Worm (Caenorhabditis elegans) whole organism, L3 larva: Measurements from ENCODE around the gene clec-203.

ENCODE experiments used
- R02D3.7 ChIP-seq: fragments of 150-350 bp; optimal IDR thresholded peaks from 2 replicates; lab custom pipeline; 2014; ENCODE audit warnings: missing biosample characterization, missing genetic modification characterization
- aly-2 ChIP-seq: fragments of 150-350 bp; optimal IDR thresholded peaks from 2 replicates; lab custom pipeline; 2014; ENCODE audit warnings: missing biosample characterization, missing genetic modification characterization
- ama-1 ChIP-seq: fragments of 150-350 bp; optimal IDR thresholded peaks from 2 replicates; lab custom pipeline; 2018
- ceh-16 ChIP-seq: sonication (generic microtip); optimal IDR thresholded peaks from 2 replicates; lab custom pipeline; 2017; ENCODE audit warnings: missing biosample characterization, missing genetic modification characterization
- ceh-28 ChIP-seq: fragments of 150-350 bp; optimal IDR thresholded peaks from 2 replicates; lab custom pipeline; 2014; ENCODE audit warnings: missing biosample characterization, missing genetic modification reagents, missing genetic modification characterization
- ceh-82 ChIP-seq: fragments of 150-350 bp; optimal IDR thresholded peaks from 2 replicates; lab custom pipeline; 2014; ENCODE audit warnings: missing biosample characterization, missing genetic modification characterization
- ceh-9 ChIP-seq: sonication (generic microtip); optimal IDR thresholded peaks from 2 replicates; lab custom pipeline; 2018; ENCODE audit warnings: missing biosample characterization, missing genetic modification characterization
- daf-12 ChIP-seq: fragments of 150-350 bp; optimal IDR thresholded peaks from 2 replicates; lab custom pipeline; 2014; ENCODE audit warnings: missing biosample characterization, missing genetic modification reagents, missing genetic modification characterization
- egl-27 ChIP-seq: sonication (generic microtip); optimal IDR thresholded peaks from 4 replicates; lab custom pipeline; 2017; ENCODE audit warnings: missing biosample characterization, missing genetic modification reagents, missing genetic modification characterization
- egl-5 ChIP-seq: fragments of 150-350 bp; optimal IDR thresholded peaks from 2 replicates; lab custom pipeline; 2017; ENCODE audit warnings: missing biosample characterization, missing genetic modification reagents, missing genetic modification characterization, inconsistent platforms
- elt-1 ChIP-seq: fragments of 150-350 bp; optimal IDR thresholded peaks from 2 replicates; lab custom pipeline; 2014; ENCODE audit warnings: missing biosample characterization, missing genetic modification characterization
- elt-2 ChIP-seq: sonication (generic microtip); optimal IDR thresholded peaks from 2 replicates; lab custom pipeline; 2016; ENCODE audit warnings: missing genetic modification reagents, mild to moderate bottlenecking, missing genetic modification characterization, missing compliant biosample characterization
- eor-1 ChIP-seq, 2 experiments: fragments of 150-350 bp; optimal IDR thresholded peaks; 2 replicates each; lab custom pipeline; 2014 to 2018; ENCODE audit warnings: missing biosample characterization in 2 of 2, missing genetic modification characterization in 2 of 2
- fkh-10 ChIP-seq: sonication (generic microtip); optimal IDR thresholded peaks from 2 replicates; lab custom pipeline; 2017; ENCODE audit warnings: missing biosample characterization, missing genetic modification reagents, missing genetic modification characterization
- fkh-2 ChIP-seq: fragments of 150-350 bp; optimal IDR thresholded peaks from 2 replicates; lab custom pipeline; 2014; ENCODE audit warnings: missing biosample characterization, missing genetic modification reagents, missing genetic modification characterization
- fos-1 ChIP-seq: fragments of 150-350 bp; optimal IDR thresholded peaks from 2 replicates; lab custom pipeline; 2014; ENCODE audit warnings: missing biosample characterization, missing genetic modification characterization
- jun-1 ChIP-seq: fragments of 150-350 bp; optimal IDR thresholded peaks from 2 replicates; lab custom pipeline; 2014; ENCODE audit warnings: missing biosample characterization, missing genetic modification reagents, missing genetic modification characterization
- lin-15B ChIP-seq: fragments of 150-350 bp; optimal IDR thresholded peaks from 2 replicates; lab custom pipeline; 2014; ENCODE audit warnings: missing biosample characterization, missing genetic modification characterization
- lsy-12 ChIP-seq: sonication (generic microtip); optimal IDR thresholded peaks from 2 replicates; lab custom pipeline; 2016; ENCODE audit warnings: mild to moderate bottlenecking, missing genetic modification characterization, missing compliant biosample characterization
- mdl-1 ChIP-seq: fragments of 150-350 bp; optimal IDR thresholded peaks from 2 replicates; lab custom pipeline; 2014; ENCODE audit warnings: missing biosample characterization, missing genetic modification characterization
- mml-1 ChIP-seq: fragments of 150-350 bp; sonication (generic microtip); optimal IDR thresholded peaks from 3 replicates; lab custom pipeline; 2014; ENCODE audit warnings: missing biosample characterization, missing genetic modification characterization
- nfya-1 ChIP-seq: sonication (generic microtip); optimal IDR thresholded peaks from 2 replicates; lab custom pipeline; 2017; ENCODE audit warnings: missing genetic modification characterization, mild to moderate bottlenecking, missing compliant biosample characterization, antibody characterized with exemption, moderate library complexity; ENCODE audit not compliant: insufficient read depth
- nhr-11 ChIP-seq: fragments of 150-350 bp; optimal IDR thresholded peaks from 2 replicates; lab custom pipeline; 2014; ENCODE audit warnings: missing biosample characterization, missing genetic modification characterization
- nhr-23 ChIP-seq: fragments of 150-350 bp; optimal IDR thresholded peaks from 2 replicates; lab custom pipeline; 2014; ENCODE audit warnings: missing biosample characterization, missing genetic modification reagents, missing genetic modification characterization
- nhr-25 ChIP-seq: sonication (generic microtip); optimal IDR thresholded peaks from 2 replicates; lab custom pipeline; 2017; ENCODE audit warnings: missing biosample characterization, missing genetic modification characterization
- nhr-77 ChIP-seq: fragments of 150-350 bp; optimal IDR thresholded peaks from 2 replicates; lab custom pipeline; 2014; ENCODE audit warnings: missing biosample characterization, missing genetic modification characterization
- pha-4 ChIP-seq: fragments of 150-350 bp; optimal IDR thresholded peaks from 2 replicates; lab custom pipeline; 2014; ENCODE audit warnings: missing biosample characterization, missing genetic modification reagents, missing genetic modification characterization
- pqm-1 ChIP-seq: fragments of 150-350 bp; optimal IDR thresholded peaks from 2 replicates; lab custom pipeline; 2017; ENCODE audit warnings: missing biosample characterization, missing genetic modification characterization, inconsistent platforms
- sea-2 ChIP-seq: fragments of 150-350 bp; sonication (generic microtip); optimal IDR thresholded peaks from 4 replicates; lab custom pipeline; 2014; ENCODE audit warnings: missing biosample characterization, missing genetic modification reagents, missing genetic modification characterization
- skn-1 ChIP-seq: fragments of 150-350 bp; optimal IDR thresholded peaks from 2 replicates; lab custom pipeline; 2014; ENCODE audit warnings: missing biosample characterization, missing genetic modification characterization
- snpc-4 ChIP-seq: fragments of 150-350 bp; optimal IDR thresholded peaks from 2 replicates; lab custom pipeline; 2014; ENCODE audit warnings: missing biosample characterization, missing genetic modification characterization
- tbx-2 ChIP-seq: sonication (generic microtip); optimal IDR thresholded peaks from 2 replicates; lab custom pipeline; 2016; ENCODE audit warnings: mild to moderate bottlenecking, missing genetic modification characterization, missing compliant biosample characterization
- unc-39 ChIP-seq: sonication (generic microtip); optimal IDR thresholded peaks from 4 replicates; lab custom pipeline; 2017; ENCODE audit warnings: missing biosample characterization, missing genetic modification characterization
- unc-62 ChIP-seq: fragments of 150-350 bp; sonication (generic microtip); optimal IDR thresholded peaks from 4 replicates; lab custom pipeline; 2014; ENCODE audit warnings: missing biosample characterization, missing genetic modification reagents, missing genetic modification characterization
- zag-1 ChIP-seq: fragments of 150-350 bp; optimal IDR thresholded peaks from 2 replicates; lab custom pipeline; 2014; ENCODE audit warnings: missing biosample characterization, missing genetic modification characterization
- ztf-11 ChIP-seq: fragments of 150-350 bp; optimal IDR thresholded peaks from 2 replicates; lab custom pipeline; 2014; ENCODE audit warnings: missing biosample characterization, missing genetic modification characterization
- ztf-4 ChIP-seq: fragments of 150-350 bp; optimal IDR thresholded peaks from 2 replicates; lab custom pipeline; 2014; ENCODE audit warnings: missing biosample characterization, missing genetic modification characterization

Gene clec-203

DNA sequence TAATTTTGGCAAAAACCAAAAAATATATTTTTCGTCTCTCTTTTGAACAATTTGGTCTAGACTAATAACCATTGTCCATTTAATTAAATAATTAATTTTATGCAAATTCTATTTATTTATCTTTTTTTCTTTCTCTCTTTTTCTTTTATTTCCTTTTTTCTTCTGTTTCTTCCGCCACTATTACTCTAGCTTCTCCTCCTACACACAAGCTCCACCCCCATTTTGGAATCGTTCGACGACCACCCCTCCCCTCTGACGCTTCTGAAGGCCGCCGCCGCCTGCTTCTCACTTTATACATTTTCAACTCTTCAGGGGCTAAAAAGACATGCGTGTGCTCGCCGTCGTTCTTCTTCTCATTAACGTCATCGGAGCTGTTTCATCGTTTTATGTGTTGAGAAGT, 13.1 kb upstream of the clec-203 start, which contains the start of gene K10C9.1:
K10C9.1 (plus strand) TSS at position 301 of the 400 bp plus-strand sequence.
- no peak for TF ChIP-seq snpc-4 (tag; lab: Kevin White, UChicago)
- TF ChIP-seq mdl-1 = no peak
- no peak for TF ChIP-seq sea-2
- TF ChIP-seq ceh-28 (tag; lab: Kevin White, UChicago) = no peak
- no peak for TF ChIP-seq ceh-9
- no peak for TF ChIP-seq ztf-4 (tag; lab: Kevin White, UChicago)
- no peak for TF ChIP-seq skn-1 (tag; lab: Kevin White, UChicago)
- no peak for TF ChIP-seq ceh-16
- TF ChIP-seq unc-62 (GFP tag; lab: Kevin White, UChicago) = no peak
- no peak for TF ChIP-seq egl-5 (tag; lab: Kevin White, UChicago)
- TF ChIP-seq ama-1 (lab: Kevin White, UChicago) = no peak
- TF ChIP-seq elt-1 = no peak
- no peak for TF ChIP-seq fkh-2
- no peak for TF ChIP-seq tbx-2 (tag; lab: Kevin White, UChicago)
- TF ChIP-seq elt-2 (tag; lab: Kevin White, UChicago) = no peak

- TF ChIP-seq egl-27 = no peak
- no peak for TF ChIP-seq unc-62 (GFP tag; lab: Kevin White, UChicago)
- TF ChIP-seq pha-4 (tag; lab: Kevin White, UChicago) = no peak
- TF ChIP-seq mml-1 (tag; lab: Kevin White, UChicago) = no peak
- no peak for TF ChIP-seq skn-1 (tag; lab: Kevin White, UChicago)
- TF ChIP-seq egl-5 (tag; lab: Kevin White, UChicago) = no peak
- TF ChIP-seq lin-15B (tag; lab: Kevin White, UChicago) = no peak
- no peak for TF ChIP-seq ceh-9
- no peak for TF ChIP-seq ceh-16
- no peak for TF ChIP-seq R02D3.7 (tag; lab: Kevin White, UChicago)
- no peak for TF ChIP-seq fkh-10 (GFP tag; lab: Kevin White, UChicago)
- no peak for TF ChIP-seq ztf-11 (tag; lab: Kevin White, UChicago)
- no peak for TF ChIP-seq nhr-11 (tag; lab: Kevin White, UChicago)
- no peak for TF ChIP-seq fos-1 (tag; lab: Kevin White, UChicago)
- TF ChIP-seq ceh-82 (tag; lab: Kevin White, UChicago) = no peak
- no peak for TF ChIP-seq nhr-25 (tag; lab: Kevin White, UChicago)
- TF ChIP-seq eor-1 (tag; optimal IDR thresholded peaks at IDR 0.05; lab: Kevin White, UChicago) = no peak
- no peak for TF ChIP-seq aly-2 (tag; lab: Kevin White, UChicago)
- no peak for TF ChIP-seq pqm-1
- TF ChIP-seq jun-1 (tag; lab: Kevin White, UChicago) = no peak
Observed at ce11 chrV:1084016-1084415, 4.1 kb upstream of the clec-203 start, which contains the start of gene Y50D4B.6. TSS of gene Y50D4B.6 (plus strand) at chrV:1084316.

- TF ChIP-seq nhr-23 (no peak), R02D3.7 (tag; lab: Kevin White, UChicago) (no peak), ceh-16 (no peak), nfya-1 (no peak), ceh-82 (tag; lab: Kevin White, UChicago) (no peak), elt-2 (tag; lab: Kevin White, UChicago) (no peak), elt-1 (no peak), zag-1 (tag; lab: Kevin White, UChicago) (no peak), mdl-1 (no peak), ama-1 (lab: Kevin White, UChicago) (no peak), unc-39 (tag; lab: Kevin White, UChicago) (no peak), egl-5 (tag; lab: Kevin White, UChicago) (no peak), daf-12 (tag; lab: Kevin White, UChicago) (no peak), nhr-11 (tag; lab: Kevin White, UChicago) (no peak), nhr-77 (no peak), pqm-1 (no peak), nhr-25 (tag; lab: Kevin White, UChicago) (no peak), pha-4 (tag; lab: Kevin White, UChicago) (no peak), eor-1 (tag; optimal IDR thresholded peaks at IDR 0.05; lab: Kevin White, UChicago) (no peak), fos-1 (tag; lab: Kevin White, UChicago) (no peak)
Observed at ce11 chrV:1092359-1092758, 4.3 kb downstream of the clec-203 start, which contains the start of gene Y50D4B.4. TSS of gene Y50D4B.4 (plus strand) at chrV:1092659.

DNA sequence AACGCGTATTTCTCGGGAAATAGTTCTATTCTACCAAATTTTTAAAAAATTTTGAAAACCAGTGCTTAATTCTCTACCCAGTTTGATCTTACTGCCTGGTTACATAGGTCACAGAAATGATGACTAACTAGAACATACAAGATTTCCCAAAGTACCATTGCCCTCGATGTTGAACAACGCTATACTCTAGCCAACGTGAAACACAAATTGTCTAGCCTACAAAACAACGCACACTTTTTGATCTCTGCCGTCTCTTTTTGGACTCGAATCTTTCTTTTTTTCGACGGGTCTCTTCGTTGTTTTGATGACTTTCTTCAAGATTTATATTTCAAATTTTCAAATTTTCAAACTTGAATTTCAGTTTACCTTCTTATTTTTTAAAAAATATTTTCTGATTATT, 12.2 kb downstream of the clec-203 start, which contains the start of gene Y50D4B.2:
Y50D4B.2 (plus strand) TSS at position 301 of the 400 bp plus-strand sequence.
- TF ChIP-seq daf-12 (tag; lab: Kevin White, UChicago) = no peak
- no peak for TF ChIP-seq ama-1 (lab: Kevin White, UChicago)
- no peak for TF ChIP-seq lsy-12 (tag; lab: Kevin White, UChicago)
